Worm (Caenorhabditis elegans): ENCODE data around the gene C49F5.6.

Gene C49F5.6

ce11 chrX:11999573-11999972 is 11.5 kb downstream of the C49F5.6 start:
- TF ChIP-seq unc-62 (GFP tag; optimal IDR thresholded peaks at IDR 0.05) (no peak), ztf-1 (GFP tag; conservative IDR thresholded peaks at IDR 0.05) (no peak), ztf-11 (tag; optimal IDR thresholded peaks at IDR 0.05) (no peak), Y55F3AM.14 (GFP tag; optimal IDR thresholded peaks at IDR 0.05) (no peak), nhr-6 (tag; optimal IDR thresholded peaks at IDR 0.05) (no peak), snpc-4 (tag; optimal IDR thresholded peaks at IDR 0.05) (no peak), nhr-11 (tag; optimal IDR thresholded peaks at IDR 0.05) (no peak), unc-39 (tag; optimal IDR thresholded peaks at IDR 0.05) (no peak), lin-39 (tag; optimal IDR thresholded peaks at IDR 0.05) (no peak), sem-4 (tag; optimal IDR thresholded peaks at IDR 0.05) (no peak), skn-1 (tag; optimal IDR thresholded peaks at IDR 0.05) (no peak), nhr-12 (tag; optimal IDR thresholded peaks at IDR 0.05) (no peak), lsy-2 (tag; optimal IDR thresholded peaks at IDR 0.05) (no peak)

DNA sequence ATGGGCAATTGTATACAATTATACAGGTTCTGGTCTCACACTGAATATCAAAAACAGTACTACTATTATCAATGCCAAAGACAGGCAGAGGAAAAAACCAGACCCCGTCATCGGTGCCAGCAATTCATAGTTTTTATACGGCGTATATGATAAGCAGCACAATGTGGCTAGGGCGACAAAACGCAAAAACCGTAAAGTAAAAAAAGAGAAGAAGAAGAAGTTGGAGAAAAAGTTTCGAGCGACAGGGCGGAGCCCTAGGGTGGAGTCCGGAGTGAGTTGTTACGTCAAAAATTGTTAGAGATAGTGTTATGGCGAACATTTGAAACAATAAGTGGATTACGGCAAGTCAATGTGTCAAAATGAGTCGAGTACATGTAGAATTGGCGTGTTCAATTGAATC is 13.5 kb downstream of the C49F5.6 start:
- TF ChIP-seq unc-55 (GFP tag; optimal IDR thresholded peaks at IDR 0.05) (no peak), nhr-77 (tag; optimal IDR thresholded peaks at IDR 0.05) (no peak), fos-1 (tag; optimal IDR thresholded peaks at IDR 0.05) (peak; percentile 67), mdl-1 (tag; optimal IDR thresholded peaks at IDR 0.05) (no peak), ztf-4 (tag; optimal IDR thresholded peaks at IDR 0.05) (no peak)

DNA sequence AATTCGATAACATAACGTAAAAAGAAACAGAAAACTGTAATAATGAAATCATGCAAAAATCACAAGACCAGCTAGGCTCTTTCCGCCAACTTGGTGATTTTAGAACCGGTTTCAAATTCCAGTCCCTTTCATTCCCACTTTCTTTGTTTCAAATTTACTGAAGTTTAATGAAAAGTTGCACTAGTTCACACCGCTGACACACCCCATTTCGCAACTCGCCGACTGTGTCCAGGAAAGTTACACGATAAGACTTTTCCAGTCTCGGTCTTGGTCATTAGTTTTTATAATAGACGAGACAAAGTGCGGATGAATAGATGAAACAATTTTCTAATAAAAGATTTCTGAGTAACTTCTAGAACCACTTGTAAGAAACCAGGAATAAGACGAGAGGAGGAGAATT is 15.9 kb downstream of the C49F5.6 start:
- TF ChIP-seq mbf-1 (tag; optimal IDR thresholded peaks at IDR 0.05) (no peak), nhr-21 (tag; optimal IDR thresholded peaks at IDR 0.05) (no peak), gmeb-1 (tag; optimal IDR thresholded peaks at IDR 0.05) (no peak), nhr-10 (tag; optimal IDR thresholded peaks at IDR 0.05) (no peak), sma-9 (GFP tag; optimal IDR thresholded peaks at IDR 0.05) (peak; percentile 21), sma-9 (tag; optimal IDR thresholded peaks at IDR 0.05) (no peak), lin-13 (GFP tag; optimal IDR thresholded peaks at IDR 0.05) (no peak), fos-1 (tag; optimal IDR thresholded peaks at IDR 0.05) (peak; percentile 73)

ce11 chrX:12004925-12005324 is 16.8 kb downstream of the C49F5.6 start:
- TF ChIP-seq F13H6.1 (tag; optimal IDR thresholded peaks at IDR 0.05), result no peak
- peak; percentile 65 for TF ChIP-seq fos-1 (tag; optimal IDR thresholded peaks at IDR 0.05)
- no peak for TF ChIP-seq nhr-21 (tag; optimal IDR thresholded peaks at IDR 0.05)
- no peak for TF ChIP-seq sem-4 (tag; optimal IDR thresholded peaks at IDR 0.05)

- no peak for TF ChIP-seq mab-5 (tag; optimal IDR thresholded peaks at IDR 0.05)
- no peak for TF ChIP-seq crh-2 (tag; optimal IDR thresholded peaks at IDR 0.05)
- TF ChIP-seq mbf-1 (tag; optimal IDR thresholded peaks at IDR 0.05), result no peak
- TF ChIP-seq ztf-4 (tag; optimal IDR thresholded peaks at IDR 0.05), result no peak
- TF ChIP-seq ztf-1 (GFP tag; conservative IDR thresholded peaks at IDR 0.05), result no peak
- TF ChIP-seq gmeb-1 (tag; optimal IDR thresholded peaks at IDR 0.05), result no peak
Measured at ce11 chrX:12005499-12005959, 17.4 kb downstream of the C49F5.6 start, which contains the start of gene sma-5. TSS of gene sma-5 (minus strand) at chrX:12005549.

DNA sequence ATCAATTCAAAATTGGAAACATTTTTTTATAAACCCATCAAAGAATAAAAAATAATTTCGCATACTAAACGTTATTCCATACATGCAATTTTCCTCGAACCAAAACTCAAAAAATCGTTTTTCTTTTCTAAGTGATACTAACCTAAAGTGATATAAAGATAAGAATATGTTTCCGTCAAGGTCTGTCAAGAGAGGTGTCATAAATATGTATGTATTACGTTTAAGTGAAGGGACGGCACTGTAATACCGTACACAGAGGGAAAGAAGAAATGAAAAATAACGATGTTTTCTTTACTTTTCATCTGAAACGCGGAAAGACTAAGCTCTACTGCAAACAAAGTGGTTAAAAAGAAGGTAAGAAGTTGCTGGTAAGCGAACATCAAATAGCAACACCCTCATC is 18.4 kb downstream of the C49F5.6 start:
- no peak for TF ChIP-seq lin-11 (tag; optimal IDR thresholded peaks at IDR 0.05)
- peak; percentile 19 for TF ChIP-seq fos-1 (tag; optimal IDR thresholded peaks at IDR 0.05)

DNA sequence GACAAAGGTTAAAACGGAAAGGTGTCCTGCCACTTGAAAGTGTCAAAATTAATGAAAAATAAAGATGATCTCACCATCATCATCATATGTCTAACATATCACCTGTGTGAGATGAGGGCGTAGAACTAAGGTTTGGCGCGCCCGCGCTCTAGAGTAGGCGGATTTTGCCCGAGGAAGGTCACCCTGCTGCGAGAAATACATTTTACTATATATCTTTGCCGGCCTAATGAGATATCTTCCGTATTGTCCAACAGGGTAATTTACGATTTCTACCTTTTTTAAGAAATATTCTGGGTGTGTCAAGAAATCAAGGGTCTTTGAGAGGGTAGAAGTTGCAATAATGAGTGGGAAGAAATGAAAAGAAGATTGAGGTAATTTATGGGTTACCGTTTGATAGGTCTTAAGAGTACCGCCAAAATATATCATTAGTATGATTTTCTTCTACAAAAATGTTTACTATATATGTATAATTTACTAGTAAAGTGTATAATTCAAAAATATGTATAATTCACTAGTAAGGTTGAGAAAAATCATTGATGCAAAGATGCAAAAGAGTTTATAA is 19.9 kb downstream of the C49F5.6 start:
- TF ChIP-seq sma-3 (GFP tag; optimal IDR thresholded peaks at IDR 0.05), result peak; percentile 24
- no peak for TF ChIP-seq unc-55 (GFP tag; optimal IDR thresholded peaks at IDR 0.05)
- TF ChIP-seq sma-9 (GFP tag; optimal IDR thresholded peaks at IDR 0.05), result peak; percentile 20
- TF ChIP-seq sma-9 (tag; optimal IDR thresholded peaks at IDR 0.05), result no peak

Measured in whole organism, L2 larva.